Fruit fly (Drosophila melanogaster) whole organism, adult: ENCODE data around the gene xmas.

Experiments used
- CG11617 ChIP-seq: fragments of 200-800 bp; sonication (Bioruptor generic); optimal IDR thresholded peaks from 2 replicates; lab custom pipeline; 2017; ENCODE audit warnings: mild to moderate bottlenecking, missing biosample characterization, missing genetic modification reagents, missing genetic modification characterization
- CG12768 ChIP-seq: fragments of 200-800 bp; sonication (Bioruptor generic); optimal IDR thresholded peaks from 2 replicates; lab custom pipeline; 2017; ENCODE audit warnings: missing biosample characterization, missing genetic modification characterization, mild to moderate bottlenecking, moderate library complexity, missing genetic modification reagents
- CG14711 ChIP-seq: fragments of 200-800 bp; sonication (Bioruptor generic); optimal IDR thresholded peaks from 2 replicates; lab custom pipeline; 2018; ENCODE audit warnings: missing biosample characterization, mild to moderate bottlenecking, missing genetic modification characterization, moderate library complexity
- CG1620 ChIP-seq: fragments of 200-800 bp; sonication (Bioruptor generic); optimal IDR thresholded peaks from 2 replicates; lab custom pipeline; 2016; ENCODE audit warnings: missing biosample characterization, missing genetic modification characterization
- CG33017 ChIP-seq: fragments of 200-800 bp; sonication (Bioruptor generic); optimal IDR thresholded peaks from 2 replicates; lab custom pipeline; 2018; ENCODE audit warnings: missing biosample characterization, mild to moderate bottlenecking, missing genetic modification characterization, moderate library complexity
- CG5204 ChIP-seq: fragments of 200-800 bp; sonication (Bioruptor generic); optimal IDR thresholded peaks from 2 replicates; lab custom pipeline; 2016; ENCODE audit warnings: missing biosample characterization, missing genetic modification characterization
- CG7045 ChIP-seq: fragments of 200-800 bp; sonication (Bioruptor generic); optimal IDR thresholded peaks from 2 replicates; lab custom pipeline; 2017; ENCODE audit warnings: missing biosample characterization, mild to moderate bottlenecking, missing genetic modification characterization
- CG7101 ChIP-seq: fragments of 200-800 bp; sonication (Bioruptor generic); optimal IDR thresholded peaks from 2 replicates; lab custom pipeline; 2018; ENCODE audit warnings: missing biosample characterization, mild to moderate bottlenecking, missing genetic modification characterization, moderate library complexity
- Clk ChIP-seq: fragments of 200-800 bp; sonication (Bioruptor generic); optimal IDR thresholded peaks from 2 replicates; lab custom pipeline; 2017; ENCODE audit warnings: missing biosample characterization, missing genetic modification characterization
- Crg-1 ChIP-seq: fragments of 200-800 bp; sonication (Bioruptor generic); optimal IDR thresholded peaks from 2 replicates; lab custom pipeline; 2016; ENCODE audit warnings: missing biosample characterization, missing genetic modification characterization
- Hr96 ChIP-seq: fragments of 200-800 bp; sonication (Bioruptor generic); optimal IDR thresholded peaks from 2 replicates; lab custom pipeline; 2016; ENCODE audit warnings: missing biosample characterization, missing genetic modification characterization
- Mnt ChIP-seq: fragments of 200-800 bp; sonication (Bioruptor generic); optimal IDR thresholded peaks from 2 replicates; lab custom pipeline; 2016; ENCODE audit warnings: missing biosample characterization, mild to moderate bottlenecking, missing genetic modification characterization
- bab1 ChIP-seq: fragments of 200-800 bp; sonication (Bioruptor generic); optimal IDR thresholded peaks from 3 replicates; lab custom pipeline; 2019; ENCODE audit warnings: missing biosample characterization, mild to moderate bottlenecking, missing genetic modification characterization, moderate library complexity
- cic ChIP-seq: fragments of 200-800 bp; sonication (Bioruptor generic); optimal IDR thresholded peaks from 2 replicates; lab custom pipeline; 2017; ENCODE audit warnings: missing biosample characterization, mild to moderate bottlenecking, missing genetic modification characterization, moderate library complexity
- cnc ChIP-seq, 2 experiments: fragments of >200 bp; optimal IDR thresholded peaks; 2 replicates each; lab custom pipeline; 2017
- kay ChIP-seq: fragments of 200-800 bp; sonication (Bioruptor generic); peaks from one replicate; lab custom pipeline; 2016; ENCODE audit warnings: missing biosample characterization, missing genetic modification characterization, borderline replicate concordance
- ovo ChIP-seq: fragments of 200-800 bp; sonication (Bioruptor generic); optimal IDR thresholded peaks from 2 replicates; lab custom pipeline; 2016; ENCODE audit warnings: missing biosample characterization, missing genetic modification characterization
- pad ChIP-seq: fragments of 200-800 bp; sonication (Bioruptor generic); optimal IDR thresholded peaks from 3 replicates; lab custom pipeline; 2017; ENCODE audit warnings: missing biosample characterization, missing genetic modification characterization, mild to moderate bottlenecking, moderate library complexity, missing genetic modification reagents
- tj ChIP-seq: fragments of 200-800 bp; sonication (Bioruptor generic); optimal IDR thresholded peaks from 3 replicates; lab custom pipeline; 2017; ENCODE audit warnings: missing biosample characterization, mild to moderate bottlenecking, missing genetic modification characterization, moderate library complexity
- toe ChIP-seq: fragments of 200-800 bp; sonication (Bioruptor generic); optimal IDR thresholded peaks from 2 replicates; lab custom pipeline; 2016; ENCODE audit warnings: missing biosample characterization, missing genetic modification characterization

The xmas gene

DNA sequence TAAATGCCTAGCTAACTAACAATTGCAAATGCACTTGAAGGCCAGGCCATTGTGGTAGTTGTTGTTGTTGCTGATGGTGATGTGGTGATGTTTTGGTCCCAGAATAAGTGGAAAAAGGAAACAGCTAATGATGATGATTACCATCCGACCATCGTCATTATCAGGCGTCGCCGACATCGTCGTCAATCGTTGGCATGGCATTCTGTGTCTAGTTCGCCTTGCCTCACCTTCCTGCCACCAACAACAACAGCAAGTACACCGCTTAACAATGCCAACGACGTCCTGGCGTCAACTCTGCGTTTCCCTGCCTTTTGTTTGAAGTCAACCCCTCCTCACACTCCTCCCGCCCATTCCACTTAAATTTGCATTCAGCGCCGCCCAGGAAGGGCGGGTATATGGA, 18.5 kb upstream of the xmas start:
- no peak for TF ChIP-seq CG5204 (GFP tag; lab: Kevin White, UChicago)
- TF ChIP-seq CG14711 (tag; lab: Kevin White, UChicago): no peak
- TF ChIP-seq CG11617 (GFP tag; lab: Kevin White, UChicago): no peak
- TF ChIP-seq CG7045 (GFP tag; lab: Kevin White, UChicago): no peak

DNA sequence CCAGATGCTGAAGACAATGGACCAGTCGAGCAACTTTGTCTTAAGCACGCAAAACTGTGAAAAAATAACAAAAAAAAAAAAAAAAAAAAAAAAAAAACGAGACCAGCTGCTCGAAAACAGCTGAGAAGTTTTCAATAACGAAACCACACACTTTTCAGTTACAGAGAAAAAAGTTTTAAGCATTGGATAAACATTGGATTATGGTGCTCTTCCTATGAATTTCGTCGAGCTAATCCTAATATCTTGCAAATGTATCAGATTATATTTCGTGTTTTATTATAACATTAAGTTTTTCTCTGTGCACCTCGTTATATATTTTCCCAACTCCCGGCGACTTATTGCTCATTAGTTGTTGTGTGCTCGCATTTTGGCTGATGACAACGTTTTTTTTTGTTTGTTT, 17.4 kb upstream of the xmas start:
- no peak for TF ChIP-seq cnc (optimal IDR thresholded peaks at IDR 0.05; lab: Kevin White, UChicago)
- no peak for TF ChIP-seq Mnt (GFP tag; lab: Kevin White, UChicago)
- no peak for TF ChIP-seq ovo (GFP tag; lab: Kevin White, UChicago)
- TF ChIP-seq CG33017 (tag; lab: Kevin White, UChicago): no peak
- no peak for TF ChIP-seq toe (GFP tag; lab: Kevin White, UChicago)
- TF ChIP-seq pad (GFP tag; lab: Kevin White, UChicago): no peak
- TF ChIP-seq CG5204 (GFP tag; lab: Kevin White, UChicago): no peak
- TF ChIP-seq CG1620: no peak
- no peak for TF ChIP-seq CG11617 (GFP tag; lab: Kevin White, UChicago)
- TF ChIP-seq Hr96 (GFP tag; lab: Kevin White, UChicago): no peak
- no peak for TF ChIP-seq Clk
- no peak for TF ChIP-seq CG7045 (GFP tag; lab: Kevin White, UChicago)
- TF ChIP-seq CG12768: no peak
- TF ChIP-seq tj (GFP tag; lab: Kevin White, UChicago): no peak
- TF ChIP-seq CG14711 (tag; lab: Kevin White, UChicago): no peak
- TF ChIP-seq CG7101 (tag; lab: Kevin White, UChicago): no peak
- TF ChIP-seq bab1 (GFP tag; lab: Kevin White, UChicago): no peak

DNA sequence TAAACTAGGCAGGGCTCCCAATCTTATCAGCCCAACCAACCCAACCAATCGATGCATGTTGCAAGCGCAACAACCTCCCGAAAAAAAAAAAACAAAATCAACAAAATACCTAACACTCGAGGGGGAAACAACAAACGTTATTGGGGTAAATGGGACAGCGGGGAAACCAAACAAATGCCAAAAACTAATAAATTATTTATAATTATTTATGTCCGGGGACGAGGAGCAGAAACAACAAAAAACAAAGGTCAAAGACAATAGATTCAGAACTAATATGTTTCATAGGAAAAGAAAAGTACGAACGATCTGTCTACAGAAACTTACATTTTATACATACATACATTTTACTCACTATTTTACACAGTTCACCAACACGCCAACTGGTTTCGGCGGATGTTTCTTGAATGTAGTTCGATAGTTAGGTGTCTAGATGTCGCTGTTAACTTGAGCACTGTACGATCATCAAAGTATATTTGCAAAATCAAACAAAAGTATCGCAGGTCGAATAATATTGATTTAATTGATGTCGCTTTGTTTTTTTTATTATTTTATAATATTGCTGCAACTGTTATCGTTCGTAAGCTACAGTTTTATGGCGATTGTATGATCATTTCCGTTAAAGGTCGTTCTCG, 16.6 kb upstream of the xmas start:
- TF ChIP-seq toe (GFP tag; lab: Kevin White, UChicago) (no peak), CG1620 (peak; percentile 58), bab1 (GFP tag; lab: Kevin White, UChicago) (peak; percentile 53), ovo (GFP tag; lab: Kevin White, UChicago) (no peak), CG7101 (tag; lab: Kevin White, UChicago) (peak; percentile 44), tj (GFP tag; lab: Kevin White, UChicago) (no peak), Hr96 (GFP tag; lab: Kevin White, UChicago) (peak; percentile 54), pad (GFP tag; lab: Kevin White, UChicago) (peak; percentile 9), Mnt (GFP tag; lab: Kevin White, UChicago) (peak; percentile 13), Crg-1 (GFP tag; lab: Kevin White, UChicago) (peak; percentile 42)

DNA sequence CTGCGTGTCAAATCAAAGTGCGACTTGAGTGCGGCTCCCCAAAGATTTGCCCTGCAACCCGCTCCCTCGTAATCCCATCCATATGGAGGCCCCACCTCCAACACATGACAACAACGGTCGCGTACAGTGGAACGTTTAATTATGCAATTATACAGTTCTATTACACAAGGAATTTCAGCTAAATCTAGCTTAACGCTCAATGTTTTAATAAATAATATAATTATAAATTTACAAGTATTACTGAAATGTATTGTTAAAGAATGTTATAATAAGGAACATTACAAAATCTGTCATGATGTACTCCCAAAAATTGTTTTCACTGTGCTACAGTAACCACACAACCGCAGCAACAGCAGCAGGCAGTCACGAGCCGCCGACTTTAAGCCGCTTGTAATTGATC, 15.0 kb upstream of the xmas start:
- TF ChIP-seq toe (GFP tag; lab: Kevin White, UChicago) (no peak), bab1 (GFP tag; lab: Kevin White, UChicago) (no peak), CG11617 (GFP tag; lab: Kevin White, UChicago) (no peak), CG33017 (tag; lab: Kevin White, UChicago) (no peak), cic (GFP tag; lab: Kevin White, UChicago) (no peak), Crg-1 (GFP tag; lab: Kevin White, UChicago) (no peak), kay (GFP tag; lab: Kevin White, UChicago) (no peak), CG1620 (no peak), ovo (GFP tag; lab: Kevin White, UChicago) (no peak), CG7045 (GFP tag; lab: Kevin White, UChicago) (no peak), CG12768 (no peak), Mnt (GFP tag; lab: Kevin White, UChicago) (no peak), CG7101 (tag; lab: Kevin White, UChicago) (no peak), Clk (no peak), tj (GFP tag; lab: Kevin White, UChicago) (no peak)

DNA sequence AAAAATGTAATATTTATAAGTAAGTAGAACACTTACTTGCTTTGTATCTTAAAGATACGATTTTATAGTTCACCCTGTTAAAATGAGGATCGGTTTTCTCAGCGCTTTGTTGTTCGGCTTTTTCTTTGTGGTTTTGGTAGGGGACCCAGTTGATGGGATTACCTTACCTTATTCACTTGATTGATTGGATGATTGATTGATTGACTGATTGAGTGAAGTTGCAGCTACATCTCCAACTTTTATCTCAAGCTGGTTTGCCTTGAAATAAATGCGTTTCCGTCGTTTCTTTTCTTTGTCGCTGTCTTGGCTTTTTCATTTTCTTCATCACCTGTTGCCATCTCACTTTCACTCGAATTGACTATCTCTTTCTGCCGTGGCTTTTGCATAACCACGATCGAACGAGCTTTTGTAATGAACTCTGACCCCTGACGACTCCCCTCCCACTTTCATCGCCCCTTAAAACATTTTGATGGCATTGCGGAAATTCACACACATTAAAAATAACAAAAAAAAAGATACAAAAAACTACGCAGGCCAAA, 13.7 kb upstream of the xmas start:
- no peak for TF ChIP-seq CG1620
- no peak for TF ChIP-seq kay (GFP tag; lab: Kevin White, UChicago)
- no peak for TF ChIP-seq Clk
- no peak for TF ChIP-seq Mnt (GFP tag; lab: Kevin White, UChicago)

DNA sequence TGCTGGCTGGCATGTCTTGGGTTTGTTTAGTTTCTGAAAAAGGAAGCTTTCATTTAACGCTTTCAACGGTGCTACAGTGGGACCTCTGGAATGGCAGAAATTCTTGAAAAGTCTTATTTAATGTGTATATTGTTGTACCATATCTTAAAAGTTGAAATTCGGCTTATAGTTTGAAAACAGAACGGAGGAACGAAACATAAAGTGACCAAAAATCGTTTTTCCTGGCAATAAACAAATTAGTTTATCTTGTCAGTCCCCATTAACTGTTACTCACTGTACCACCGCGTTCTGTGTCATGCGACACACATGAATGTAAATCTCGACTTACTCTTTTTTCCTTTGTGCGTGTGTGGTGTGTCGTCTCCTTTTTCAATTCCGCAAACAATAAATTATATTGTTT, 13.0 kb upstream of the xmas start:
- TF ChIP-seq bab1 (GFP tag; lab: Kevin White, UChicago) (no peak), toe (GFP tag; lab: Kevin White, UChicago) (no peak), CG7045 (GFP tag; lab: Kevin White, UChicago) (no peak), Mnt (GFP tag; lab: Kevin White, UChicago) (no peak), cic (GFP tag; lab: Kevin White, UChicago) (no peak), ovo (GFP tag; lab: Kevin White, UChicago) (no peak)

DNA sequence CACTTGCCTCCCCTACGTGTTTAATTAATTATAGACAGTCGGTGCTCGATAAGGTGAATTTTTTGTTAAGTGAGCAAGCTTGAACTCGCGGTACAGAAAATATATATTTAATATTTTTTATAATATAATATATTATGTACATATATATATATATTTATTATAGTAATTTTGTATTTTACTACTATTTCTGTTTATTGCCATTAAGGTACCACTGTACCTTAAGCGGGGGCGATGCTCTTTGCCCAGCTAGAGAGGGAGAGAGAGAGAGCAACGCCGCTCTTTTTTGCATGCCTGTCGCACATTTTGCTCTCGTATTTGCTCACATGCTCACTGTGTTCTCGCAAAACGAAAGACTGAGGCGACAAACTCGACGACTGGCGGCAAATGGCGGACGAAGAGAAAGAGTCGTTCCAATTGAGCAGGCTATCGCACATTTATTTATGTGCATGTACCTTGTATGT, 11.4 kb upstream of the xmas start:
- TF ChIP-seq CG33017 (tag; lab: Kevin White, UChicago) (peak; percentile 67), Clk (no peak), ovo (GFP tag; lab: Kevin White, UChicago) (peak; percentile 32), kay (GFP tag; lab: Kevin White, UChicago) (no peak), bab1 (GFP tag; lab: Kevin White, UChicago) (peak; percentile 28), toe (GFP tag; lab: Kevin White, UChicago) (no peak), cic (GFP tag; lab: Kevin White, UChicago) (no peak), CG5204 (GFP tag; lab: Kevin White, UChicago) (no peak), pad (GFP tag; lab: Kevin White, UChicago) (peak; percentile 11), Hr96 (GFP tag; lab: Kevin White, UChicago) (no peak), Mnt (GFP tag; lab: Kevin White, UChicago) (no peak), CG11617 (GFP tag; lab: Kevin White, UChicago) (peak; percentile 30), CG7101 (tag; lab: Kevin White, UChicago) (peak; percentile 75), cnc (optimal IDR thresholded peaks at IDR 0.05; lab: Kevin White, UChicago) (no peak), Crg-1 (GFP tag; lab: Kevin White, UChicago) (no peak), CG7045 (GFP tag; lab: Kevin White, UChicago) (peak; percentile 24), CG1620 (no peak), CG12768 (peak; percentile 38), tj (GFP tag; lab: Kevin White, UChicago) (no peak), CG14711 (tag; lab: Kevin White, UChicago) (peak; percentile 62)
